Worm (Caenorhabditis elegans) whole organism, midembryonic: ENCODE data around the gene npr-40.
"Not testable (repeated sequence)": the region's sequence is repeated elsewhere in the genome, so short reads cannot be mapped to it uniquely, and the experiment has no call there.

ENCODE experiments used
- T22C8.4 ChIP-seq: fragments of 200-800 bp; sonication (Bioruptor generic); IDR thresholded peaks from 2 replicates; pipeline ENCODE4 v1.3.6; 2022; ENCODE audit warnings: missing genetic modification characterization, missing compliant biosample characterization
- cog-1 ChIP-seq: sonication (generic microtip); optimal IDR thresholded peaks from 2 replicates; lab custom pipeline; 2016; ENCODE audit warnings: missing genetic modification characterization, missing compliant biosample characterization
- flt-1 ChIP-seq: fragments of 200-800 bp; sonication (Bioruptor generic); IDR thresholded peaks from 2 replicates; pipeline ENCODE4 v1.3.6; 2022; ENCODE audit warnings: missing genetic modification characterization, missing compliant biosample characterization
- klf-2 ChIP-seq: fragments of 200-800 bp; sonication (Bioruptor generic); conservative IDR thresholded peaks from 2 replicates; pipeline ENCODE4 v1.3.6; 2022; ENCODE audit warnings: missing genetic modification reagents, missing genetic modification characterization, missing compliant biosample characterization
- med-1 ChIP-seq: sonication (generic microtip); optimal IDR thresholded peaks from 2 replicates; lab custom pipeline; 2017; ENCODE audit warnings: missing genetic modification characterization, mild to moderate bottlenecking, missing compliant biosample characterization, antibody characterized with exemption, missing genetic modification reagents; ENCODE audit not compliant: insufficient read depth
- ref-1 ChIP-seq: fragments of 200-800 bp; sonication (Bioruptor generic); conservative IDR thresholded peaks from 2 replicates; pipeline ENCODE4 v1.3.6; 2022; ENCODE audit warnings: missing genetic modification reagents, missing genetic modification characterization, missing compliant biosample characterization
- tab-1 ChIP-seq: fragments of 200-800 bp; sonication (Bioruptor generic); IDR thresholded peaks from 2 replicates; pipeline ENCODE4 v1.3.6; 2022; ENCODE audit warnings: missing genetic modification characterization, missing compliant biosample characterization
- ztf-23 ChIP-seq: fragments of 200-800 bp; sonication (Bioruptor generic); IDR thresholded peaks from 2 replicates; pipeline ENCODE4 v1.3.6; 2022; ENCODE audit warnings: missing genetic modification reagents, missing genetic modification characterization, missing compliant biosample characterization
- ztf-29 ChIP-seq: fragments of 200-800 bp; sonication (Bioruptor generic); IDR thresholded peaks from 2 replicates; pipeline ENCODE4 v1.3.6; 2022; ENCODE audit warnings: missing genetic modification reagents, missing genetic modification characterization, missing compliant biosample characterization

Gene npr-40

ce11 chrX:14958401-14958800 lies 39.8 kb downstream of the npr-40 start:
- TF ChIP-seq ztf-23 (no peak), T22C8.4 (GFP tag; lab: Robert Waterston, UW) (no peak), ztf-29 (GFP tag; lab: Robert Waterston, UW) (no peak), tab-1 (GFP tag; lab: Robert Waterston, UW) (no peak), med-1 (GFP tag; lab: Kevin White, UChicago) (no peak), klf-2 (GFP tag; lab: Robert Waterston, UW) (no peak), flt-1 (GFP tag; lab: Robert Waterston, UW) (no peak)

DNA sequence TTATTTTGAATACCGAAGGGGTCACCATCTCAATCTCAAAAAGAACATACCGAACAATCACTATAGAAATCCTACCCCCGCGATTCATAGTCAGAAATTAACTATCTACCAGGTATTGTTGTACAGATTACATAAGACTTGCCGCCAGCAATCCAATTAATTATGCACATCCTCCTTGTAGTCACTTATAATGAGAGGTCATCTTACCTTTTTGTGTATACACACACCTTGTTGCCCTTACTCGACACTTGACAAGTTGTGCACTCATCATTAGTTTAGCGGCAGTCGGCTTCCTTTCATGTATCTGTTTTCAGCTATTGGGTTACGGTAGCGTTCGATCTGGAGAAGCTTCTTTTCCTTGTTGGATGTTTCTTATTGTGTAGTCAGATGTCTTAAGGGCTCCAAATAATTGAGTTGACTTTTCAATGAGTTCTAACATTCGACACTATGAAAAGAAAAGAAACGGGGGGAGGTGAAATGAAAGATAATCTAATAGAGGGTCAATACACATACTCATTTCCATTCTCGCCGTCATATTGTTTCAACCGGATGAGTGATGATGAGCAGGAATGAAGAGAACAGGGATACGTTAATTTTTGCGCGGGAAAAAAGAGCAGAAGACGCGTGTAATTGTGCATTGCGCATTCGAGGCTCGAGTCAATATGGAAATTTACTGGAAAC lies 40.9 kb downstream of the npr-40 start:
- TF ChIP-seq ref-1 (GFP tag; lab: Robert Waterston, UW) (no peak), med-1 (GFP tag; lab: Kevin White, UChicago) (no peak), klf-2 (GFP tag; lab: Robert Waterston, UW) (no peak), flt-1 (GFP tag; lab: Robert Waterston, UW) (no peak), tab-1 (GFP tag; lab: Robert Waterston, UW) (no peak), T22C8.4 (GFP tag; lab: Robert Waterston, UW) (no peak), cog-1 (no peak), ztf-23 (no peak), ztf-29 (GFP tag; lab: Robert Waterston, UW) (no peak)

DNA sequence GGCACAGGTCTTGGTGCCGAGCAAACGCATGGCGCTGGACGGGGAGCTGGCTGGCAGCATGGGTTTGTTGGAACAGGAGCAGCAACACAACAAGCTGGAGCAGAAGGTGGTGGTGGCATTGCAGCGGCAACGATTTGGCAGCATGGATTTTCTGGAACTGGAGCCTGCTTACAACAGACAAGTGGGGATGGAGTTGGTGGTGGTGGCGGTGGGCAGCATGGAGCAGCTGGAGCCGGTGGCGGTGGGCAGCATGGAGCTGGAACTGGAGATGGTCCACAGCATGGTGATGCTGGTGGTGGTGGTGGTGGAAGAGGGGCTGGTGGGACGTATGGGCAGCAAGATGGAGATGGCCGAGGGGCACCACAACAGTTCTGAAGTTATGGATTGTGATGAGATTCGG lies 42.2 kb downstream of the npr-40 start:
- TF ChIP-seq flt-1 (GFP tag; lab: Robert Waterston, UW) (no peak), med-1 (GFP tag; lab: Kevin White, UChicago) (no peak), ztf-23 (no peak), cog-1 (no peak), klf-2 (GFP tag; lab: Robert Waterston, UW) (no peak), ztf-29 (GFP tag; lab: Robert Waterston, UW) (no peak), ref-1 (GFP tag; lab: Robert Waterston, UW) (no peak), tab-1 (GFP tag; lab: Robert Waterston, UW) (no peak; the same call in 1 of the 2 replicates), T22C8.4 (GFP tag; lab: Robert Waterston, UW) (no peak)

- TF ChIP-seq flt-1 (GFP tag; lab: Robert Waterston, UW) (no peak), ref-1 (GFP tag; lab: Robert Waterston, UW) (no peak), klf-2 (GFP tag; lab: Robert Waterston, UW) (no peak), tab-1 (GFP tag; lab: Robert Waterston, UW) (no peak), ztf-23 (no peak)
These were observed 42.8 kb downstream of the npr-40 start, which contains the start of gene idpp-3 for ce11 chrX:14961471-14961870. TSS of gene idpp-3 (minus strand) at chrX:14961571.

DNA sequence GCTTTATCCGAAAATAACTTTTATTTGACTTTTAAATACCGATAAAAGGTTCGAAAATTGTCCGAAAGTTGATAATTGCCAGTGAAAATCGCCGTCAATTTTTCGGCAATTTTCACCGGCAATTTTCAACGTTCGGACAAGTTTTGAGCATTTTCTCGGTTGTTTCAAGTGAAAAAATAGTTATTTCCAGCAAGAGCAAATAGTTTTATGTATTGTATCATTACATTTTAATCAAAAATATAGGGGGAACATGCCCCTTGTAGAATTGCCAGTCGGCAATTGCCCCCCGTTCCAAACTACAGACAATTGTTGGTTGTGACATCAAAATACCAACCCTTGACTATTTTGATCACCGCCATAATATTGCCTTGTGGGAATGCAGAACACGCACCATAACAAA lies 43.8 kb downstream of the npr-40 start, which contains the start of gene rgs-10:
TSS of gene rgs-10 (plus strand) at position 301 of the 400 bp plus-strand sequence.
- TF ChIP-seq med-1 (GFP tag; lab: Kevin White, UChicago) (no peak), tab-1 (GFP tag; lab: Robert Waterston, UW) (no peak), T22C8.4 (GFP tag; lab: Robert Waterston, UW) (no peak), klf-2 (GFP tag; lab: Robert Waterston, UW) (no peak), ref-1 (GFP tag; lab: Robert Waterston, UW) (no peak), flt-1 (GFP tag; lab: Robert Waterston, UW) (no peak)

DNA sequence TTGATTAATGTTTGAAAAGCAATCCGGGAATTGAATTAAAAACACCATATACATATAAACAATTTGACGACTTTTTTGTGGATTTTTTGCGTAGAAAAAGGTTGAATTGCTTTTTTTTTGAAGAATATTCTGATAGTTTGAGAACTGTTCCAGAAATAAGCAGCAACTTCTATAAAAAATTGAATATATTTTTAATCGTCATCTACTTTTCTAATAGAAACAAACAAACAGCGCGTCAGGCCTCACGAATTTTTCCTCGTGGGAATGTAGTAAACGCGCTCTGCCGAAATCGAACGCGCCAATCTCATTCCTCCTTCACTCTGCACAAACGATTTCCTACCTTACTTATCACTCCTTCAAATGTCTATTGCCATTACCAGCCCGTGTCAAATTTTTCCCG lies 45.6 kb downstream of the npr-40 start, which contains the start of gene rgs-11:
TSS of gene rgs-11 (plus strand) at position 301 of the 400 bp plus-strand sequence.
- TF ChIP-seq ztf-29 (GFP tag; lab: Robert Waterston, UW) (no peak), tab-1 (GFP tag; lab: Robert Waterston, UW) (no peak), cog-1 (no peak)

- TF ChIP-seq ref-1 (GFP tag; lab: Robert Waterston, UW) (no peak), ztf-29 (GFP tag; lab: Robert Waterston, UW) (no peak), flt-1 (GFP tag; lab: Robert Waterston, UW) (no peak), med-1 (GFP tag; lab: Kevin White, UChicago) (no peak), tab-1 (GFP tag; lab: Robert Waterston, UW) (no peak), T22C8.4 (GFP tag; lab: Robert Waterston, UW) (no peak), klf-2 (GFP tag; lab: Robert Waterston, UW) (no peak), ztf-23 (no peak), cog-1 (no peak)
These were observed 47.1 kb downstream of the npr-40 start, which contains the start of gene F45B8.5 for ce11 chrX:14965761-14966160. TSS of gene F45B8.5 (plus strand) at chrX:14966061.

DNA sequence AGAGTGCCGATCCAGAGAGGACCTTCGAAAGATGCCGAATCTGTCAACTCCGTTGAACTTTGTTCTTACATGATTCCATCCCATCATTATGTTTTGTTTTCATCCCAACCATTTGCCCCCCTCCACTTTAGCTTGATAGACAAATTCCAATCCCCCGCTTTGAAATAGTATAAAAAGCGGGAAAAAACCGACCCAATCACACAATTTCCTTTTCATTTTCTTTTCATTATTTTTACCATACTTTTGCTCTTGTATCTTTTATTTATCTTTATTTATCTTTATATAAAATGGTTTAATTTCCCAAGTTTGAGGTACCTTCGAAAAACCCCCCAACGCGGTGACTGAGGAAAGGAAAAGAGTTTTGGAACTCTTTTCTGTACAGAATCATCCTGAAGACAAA lies 47.9 kb downstream of the npr-40 start, which contains the start of gene F20D1.22:
TSS of gene F20D1.22 (plus strand) at position 301 of the 400 bp plus-strand sequence.
- TF ChIP-seq cog-1; ztf-29 (GFP tag; lab: Robert Waterston, UW); ztf-23: not testable (repeated sequence)

- TF ChIP-seq T22C8.4 (GFP tag; lab: Robert Waterston, UW), result no peak
- TF ChIP-seq med-1 (GFP tag; lab: Kevin White, UChicago), result no peak
- TF ChIP-seq ref-1 (GFP tag; lab: Robert Waterston, UW), result no peak
- TF ChIP-seq ztf-23, result no peak
- no peak for TF ChIP-seq flt-1 (GFP tag; lab: Robert Waterston, UW)
- TF ChIP-seq tab-1 (GFP tag; lab: Robert Waterston, UW), result no peak
- no peak for TF ChIP-seq klf-2 (GFP tag; lab: Robert Waterston, UW)
- TF ChIP-seq ztf-29 (GFP tag; lab: Robert Waterston, UW), result no peak
- TF ChIP-seq cog-1, result no peak
These were observed 51.0 kb downstream of the npr-40 start for ce11 chrX:14969615-14970014.
